Worm (Caenorhabditis elegans) whole organism, young adult: ENCODE measurements around the gene nlp-9.

Experiments
- B0019.2 ChIP-seq: fragments of 200-800 bp; sonication (Bioruptor generic); conservative IDR thresholded peaks from 2 replicates; pipeline ENCODE4 v1.3.6; 2022; ENCODE audit warnings: missing genetic modification reagents, missing genetic modification characterization, missing compliant biosample characterization
- B0336.3 ChIP-seq: fragments of 200-800 bp; sonication (Bioruptor generic); IDR thresholded peaks from 2 replicates; pipeline ENCODE4 v1.3.6; 2022; ENCODE audit warnings: missing genetic modification characterization, missing compliant biosample characterization
- C06A6.2 ChIP-seq: fragments of 200-800 bp; sonication (Bioruptor generic); conservative IDR thresholded peaks from 2 replicates; pipeline ENCODE4 v1.3.6; 2022; ENCODE audit warnings: missing genetic modification characterization, missing compliant biosample characterization
- F10E7.11 ChIP-seq: sonication (generic microtip); optimal IDR thresholded peaks from 2 replicates; lab custom pipeline; 2017; ENCODE audit warnings: mild to moderate bottlenecking, missing genetic modification characterization, moderate library complexity, missing compliant biosample characterization
- F37B4.10 ChIP-seq: fragments of 200-800 bp; sonication (Bioruptor generic); IDR thresholded peaks from 2 replicates; pipeline ENCODE4 v1.3.6; 2022; ENCODE audit warnings: missing genetic modification characterization, missing compliant biosample characterization
- F49E8.2 ChIP-seq: sonication (generic microtip); optimal IDR thresholded peaks from 3 replicates; lab custom pipeline; 2017; ENCODE audit warnings: missing genetic modification characterization, mild to moderate bottlenecking, missing compliant biosample characterization, antibody characterized with exemption, moderate library complexity; ENCODE audit not compliant: insufficient read depth
- F55B11.4 ChIP-seq: sonication (generic microtip); optimal IDR thresholded peaks from 2 replicates; lab custom pipeline; 2016; ENCODE audit warnings: missing compliant biosample characterization, missing genetic modification characterization, borderline replicate concordance; ENCODE audit not compliant: insufficient read depth
- K12H6.12 ChIP-seq: fragments of 200-800 bp; sonication (Bioruptor generic); optimal IDR thresholded peaks from 2 replicates; lab custom pipeline; 2018; ENCODE audit warnings: mild to moderate bottlenecking, missing genetic modification characterization, missing compliant biosample characterization
- Y53F4B.3 ChIP-seq: fragments of 200-800 bp; sonication (Bioruptor generic); IDR thresholded peaks from 2 replicates; pipeline ENCODE4 v1.3.6; 2022; ENCODE audit warnings: missing genetic modification reagents, missing genetic modification characterization, missing compliant biosample characterization
- Y53G8AR.9 ChIP-seq: fragments of 200-800 bp; sonication (Bioruptor generic); conservative IDR thresholded peaks from 2 replicates; pipeline ENCODE4 v1.3.6; 2022; ENCODE audit warnings: missing genetic modification reagents, missing genetic modification characterization, missing compliant biosample characterization
- Y56A3A.18 ChIP-seq: fragments of 200-800 bp; sonication (Bioruptor generic); IDR thresholded peaks from 2 replicates; pipeline ENCODE4 v1.3.6; 2022; ENCODE audit warnings: missing genetic modification reagents, missing genetic modification characterization, missing compliant biosample characterization
- akir-1 ChIP-seq: fragments of 200-800 bp; sonication (Bioruptor generic); optimal IDR thresholded peaks from 2 replicates; lab custom pipeline; 2018; ENCODE audit warnings: mild to moderate bottlenecking, missing genetic modification characterization, moderate library complexity, missing compliant biosample characterization
- attf-3 ChIP-seq: fragments of 200-800 bp; sonication (Bioruptor generic); conservative IDR thresholded peaks from 2 replicates; pipeline ENCODE4 v1.3.6; 2022; ENCODE audit warnings: missing genetic modification reagents, missing genetic modification characterization, missing compliant biosample characterization
- bed-2 ChIP-seq: fragments of 200-800 bp; sonication (Bioruptor generic); IDR thresholded peaks from 2 replicates; pipeline ENCODE4 v1.3.6; 2022; ENCODE audit warnings: missing genetic modification reagents, missing genetic modification characterization, missing compliant biosample characterization
- cebp-1 ChIP-seq, 2 experiments: fragments of 200-800 bp in 1 of 2; sonication (Bioruptor generic) in 1 of 2; sonication (generic microtip) in 1 of 2; IDR thresholded peaks in 1 of 2; optimal IDR thresholded peaks in 1 of 2; 2 replicates each; pipeline versions ENCODE4 v1.3.6 to Lab custom; 2017 to 2022; ENCODE audit warnings: missing compliant biosample characterization in 2 of 2, missing genetic modification characterization in 2 of 2, mild to moderate bottlenecking in 1 of 2, missing genetic modification reagents in 1 of 2, moderate library complexity in 1 of 2
- cebp-2 ChIP-seq: fragments of 200-800 bp; sonication (Bioruptor generic); IDR thresholded peaks from 2 replicates; pipeline ENCODE4 v1.3.6; 2022; ENCODE audit warnings: missing genetic modification characterization, missing compliant biosample characterization
- ceh-27 ChIP-seq: fragments of 200-800 bp; sonication (Bioruptor generic); optimal IDR thresholded peaks from 2 replicates; lab custom pipeline; 2018; ENCODE audit warnings: mild to moderate bottlenecking, missing genetic modification characterization, moderate library complexity, missing compliant biosample characterization
- ceh-40 ChIP-seq: fragments of 200-800 bp; sonication (Bioruptor generic); IDR thresholded peaks from 2 replicates; pipeline ENCODE4 v1.3.6; 2022; ENCODE audit warnings: missing genetic modification characterization, missing compliant biosample characterization
- ceh-91 ChIP-seq: fragments of 200-800 bp; sonication (Bioruptor generic); IDR thresholded peaks from 2 replicates; pipeline ENCODE4 v1.3.6; 2022; ENCODE audit warnings: missing genetic modification reagents, missing genetic modification characterization, missing compliant biosample characterization
- ets-4 ChIP-seq: fragments of 200-800 bp; sonication (Bioruptor generic); optimal IDR thresholded peaks from 2 replicates; lab custom pipeline; 2018; ENCODE audit warnings: mild to moderate bottlenecking, missing genetic modification characterization, missing compliant biosample characterization
- hmg-1.2 ChIP-seq: fragments of 200-800 bp; sonication (Bioruptor generic); IDR thresholded peaks from 2 replicates; pipeline ENCODE4 v1.3.6; 2022; ENCODE audit warnings: missing genetic modification reagents, missing genetic modification characterization, missing compliant biosample characterization
- hsf-1 ChIP-seq: fragments of 200-800 bp; sonication (Bioruptor generic); IDR thresholded peaks from 2 replicates; pipeline ENCODE4 v1.3.6; 2022; ENCODE audit warnings: missing genetic modification reagents, missing genetic modification characterization, missing compliant biosample characterization
- let-526 ChIP-seq: fragments of 200-800 bp; sonication (Bioruptor generic); IDR thresholded peaks from 2 replicates; pipeline ENCODE4 v1.3.6; 2022; ENCODE audit warnings: missing genetic modification reagents, missing genetic modification characterization, missing compliant biosample characterization
- let-607 ChIP-seq, 2 experiments: fragments of 200-800 bp in 1 of 2; sonication (Bioruptor generic) in 1 of 2; sonication (generic microtip) in 1 of 2; optimal IDR thresholded peaks; 2 replicates each; lab custom pipeline; 2016 to 2018; ENCODE audit warnings: mild to moderate bottlenecking in 2 of 2, missing compliant biosample characterization in 2 of 2, missing genetic modification characterization in 2 of 2, moderate library complexity in 2 of 2, missing genotype in 1 of 2
- lin-54 ChIP-seq: fragments of 200-800 bp; sonication (Bioruptor generic); optimal IDR thresholded peaks from 2 replicates; lab custom pipeline; 2018; ENCODE audit warnings: mild to moderate bottlenecking, missing genetic modification characterization, missing compliant biosample characterization
- lsl-1 ChIP-seq: fragments of 200-800 bp; sonication (Bioruptor generic); optimal IDR thresholded peaks from 2 replicates; lab custom pipeline; 2018; ENCODE audit warnings: mild to moderate bottlenecking, missing genetic modification characterization, moderate library complexity, missing compliant biosample characterization
- madf-10 ChIP-seq: sonication (generic microtip); optimal IDR thresholded peaks from 2 replicates; lab custom pipeline; 2016; ENCODE audit warnings: mild to moderate bottlenecking, missing genetic modification characterization, missing compliant biosample characterization
- nfya-1 ChIP-seq: sonication (generic microtip); optimal IDR thresholded peaks from 2 replicates; lab custom pipeline; 2017; ENCODE audit warnings: antibody characterized with exemption, missing compliant biosample characterization, missing genetic modification characterization, borderline replicate concordance; ENCODE audit not compliant: insufficient read depth
- nfyb-1 ChIP-seq: fragments of 200-800 bp; sonication (Bioruptor generic); IDR thresholded peaks from 2 replicates; pipeline ENCODE4 v1.3.6; 2022; ENCODE audit warnings: missing genetic modification reagents, missing genetic modification characterization, missing compliant biosample characterization
- nhr-179 ChIP-seq: sonication (generic microtip); optimal IDR thresholded peaks from 2 replicates; lab custom pipeline; 2016; ENCODE audit warnings: mild to moderate bottlenecking, missing genetic modification characterization, missing compliant biosample characterization
- nhr-80 ChIP-seq: sonication (generic microtip); optimal IDR thresholded peaks from 2 replicates; lab custom pipeline; 2016; ENCODE audit warnings: missing genetic modification characterization, missing compliant biosample characterization
- snpc-1.3 ChIP-seq: sonication (generic microtip); optimal IDR thresholded peaks from 2 replicates; lab custom pipeline; 2017; ENCODE audit warnings: missing genetic modification characterization, mild to moderate bottlenecking, missing compliant biosample characterization, antibody characterized with exemption, moderate library complexity, missing genotype, missing genetic modification reagents; ENCODE audit not compliant: insufficient read depth
- somi-1 ChIP-seq: fragments of 200-800 bp; sonication (Bioruptor generic); optimal IDR thresholded peaks from 2 replicates; lab custom pipeline; 2018; ENCODE audit warnings: mild to moderate bottlenecking, missing genetic modification characterization, missing compliant biosample characterization
- sptf-2 ChIP-seq: fragments of 200-800 bp; sonication (Bioruptor generic); optimal IDR thresholded peaks from 2 replicates; lab custom pipeline; 2018; ENCODE audit warnings: mild to moderate bottlenecking, missing genetic modification characterization, missing compliant biosample characterization
- tbp1 ChIP-seq: fragments of 200-800 bp; sonication (Bioruptor generic); optimal IDR thresholded peaks from 2 replicates; lab custom pipeline; 2018; ENCODE audit warnings: mild to moderate bottlenecking, missing genetic modification characterization, missing compliant biosample characterization
- tbx-9 ChIP-seq: sonication (generic microtip); optimal IDR thresholded peaks from 2 replicates; lab custom pipeline; 2016; ENCODE audit warnings: borderline replicate concordance, missing genetic modification characterization, inconsistent platforms, missing compliant biosample characterization
- unc-130 ChIP-seq: sonication (generic microtip); optimal IDR thresholded peaks from 2 replicates; lab custom pipeline; 2016; ENCODE audit warnings: missing genetic modification reagents, missing genetic modification characterization, missing compliant biosample characterization
- zfh-2 ChIP-seq: fragments of 200-800 bp; sonication (Bioruptor generic); conservative IDR thresholded peaks from 2 replicates; pipeline ENCODE4 v1.3.6; 2022; ENCODE audit warnings: missing genetic modification reagents, missing genetic modification characterization, missing compliant biosample characterization
- zim-3 ChIP-seq: sonication (generic microtip); optimal IDR thresholded peaks from 2 replicates; lab custom pipeline; 2017; ENCODE audit warnings: mild to moderate bottlenecking, missing genetic modification characterization, moderate library complexity, missing compliant biosample characterization
- ztf-18 ChIP-seq: sonication (generic microtip); optimal IDR thresholded peaks from 2 replicates; lab custom pipeline; 2016; ENCODE audit warnings: missing genotype, mild to moderate bottlenecking, missing genetic modification characterization, missing compliant biosample characterization
- ztf-6 ChIP-seq: fragments of 200-800 bp; sonication (Bioruptor generic); IDR thresholded peaks from 2 replicates; pipeline ENCODE4 v1.3.6; 2022; ENCODE audit warnings: missing genetic modification reagents, missing genetic modification characterization, missing compliant biosample characterization

nlp-9 gene

ce11 chrV:4236118-4236517, 16.7 kb downstream of the nlp-9 start, which contains the start of gene nlp-13:
Gene nlp-13 (plus strand): TSS chrV:4236418.
- TF ChIP-seq sptf-2 (GFP tag; lab: Kevin White, UChicago) (no peak), K12H6.12 (no peak), ceh-27 (no peak), nfyb-1 (GFP tag; lab: Robert Waterston, UW) (no peak), cebp-2 (GFP tag; lab: Robert Waterston, UW) (no peak), C06A6.2 (GFP tag; lab: Robert Waterston, UW) (no peak), nfya-1 (no peak), unc-130 (no peak), nhr-179 (no peak), Y53F4B.3 (GFP tag; lab: Robert Waterston, UW) (no peak), attf-3 (GFP tag; lab: Robert Waterston, UW) (no peak)
- TF ChIP-seq, all 124 proteins: peak for 0

DNA sequence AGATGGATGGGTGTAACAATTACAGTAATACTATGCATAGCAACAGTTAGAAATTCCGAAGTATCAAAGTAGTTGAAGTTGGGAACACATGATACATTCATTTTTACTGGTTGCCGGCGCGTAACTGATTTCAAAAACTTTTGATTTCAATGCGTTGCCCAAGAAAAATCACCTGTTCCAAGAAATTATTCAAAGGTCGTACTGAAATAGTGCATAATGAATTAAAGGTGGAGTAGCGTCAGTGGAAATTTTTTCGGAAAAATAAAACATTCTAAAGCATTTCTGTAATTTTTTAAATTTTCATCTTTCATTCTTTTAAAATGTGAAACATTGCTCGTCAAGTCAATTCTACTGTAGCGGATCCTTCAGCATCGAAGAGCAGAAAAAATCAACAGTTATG, 20.9 kb downstream of the nlp-9 start, which contains the start of gene srh-204:
TSS of gene srh-204 (minus strand) at position 101 of the 400 bp plus-strand sequence.
- no peak for TF ChIP-seq akir-1 (GFP tag; lab: Kevin White, UChicago)

DNA sequence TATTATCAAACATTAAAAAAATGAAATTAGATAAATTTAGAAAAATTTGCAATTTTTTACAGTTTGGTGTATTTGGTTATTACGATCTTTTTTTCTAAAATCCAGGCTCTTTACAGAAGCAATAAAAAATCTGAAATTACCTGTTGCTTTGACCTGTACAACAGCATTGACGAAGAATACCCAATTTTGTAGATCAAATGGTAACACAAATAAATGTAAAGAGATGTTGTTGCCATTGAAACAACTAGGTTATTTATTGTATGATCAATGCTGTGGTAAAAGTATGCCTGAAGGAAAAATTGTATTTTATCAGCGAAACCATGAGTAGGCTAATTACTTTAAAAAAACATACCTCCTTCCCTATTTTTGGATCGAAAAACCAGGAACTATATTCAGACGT, 22.1 kb downstream of the nlp-9 start:
- TF ChIP-seq ceh-40 (GFP tag; lab: Robert Waterston, UW): no peak
- no peak for TF ChIP-seq let-607 (tag; optimal IDR thresholded peaks at IDR 0.05; lab: Kevin White, UChicago)
- TF ChIP-seq ets-4 (GFP tag; lab: Kevin White, UChicago): no peak
- TF ChIP-seq ztf-6 (GFP tag; lab: Robert Waterston, UW): no peak
- no peak for TF ChIP-seq lin-54
- no peak for TF ChIP-seq F37B4.10 (GFP tag; lab: Robert Waterston, UW)
- TF ChIP-seq B0336.3: no peak
- TF ChIP-seq madf-10 (tag; lab: Kevin White, UChicago): no peak
- no peak for TF ChIP-seq somi-1 (GFP tag; lab: Kevin White, UChicago)
- TF ChIP-seq zfh-2: no peak
- TF ChIP-seq F10E7.11 (tag; lab: Kevin White, UChicago): no peak
- no peak for TF ChIP-seq Y56A3A.18 (GFP tag; lab: Robert Waterston, UW)
- no peak for TF ChIP-seq ztf-18
- TF ChIP-seq F55B11.4 (tag; lab: Kevin White, UChicago): no peak
- no peak for TF ChIP-seq zim-3 (tag; lab: Kevin White, UChicago)
- TF ChIP-seq tbp1 (GFP tag; lab: Kevin White, UChicago): no peak
- no peak for TF ChIP-seq F49E8.2
- TF ChIP-seq Y53G8AR.9: no peak
- no peak for TF ChIP-seq cebp-1 (GFP tag; IDR thresholded peaks at IDR 0.05; lab: Robert Waterston, UW)
- TF ChIP-seq cebp-1 (tag; optimal IDR thresholded peaks at IDR 0.05; lab: Kevin White, UChicago): no peak

DNA sequence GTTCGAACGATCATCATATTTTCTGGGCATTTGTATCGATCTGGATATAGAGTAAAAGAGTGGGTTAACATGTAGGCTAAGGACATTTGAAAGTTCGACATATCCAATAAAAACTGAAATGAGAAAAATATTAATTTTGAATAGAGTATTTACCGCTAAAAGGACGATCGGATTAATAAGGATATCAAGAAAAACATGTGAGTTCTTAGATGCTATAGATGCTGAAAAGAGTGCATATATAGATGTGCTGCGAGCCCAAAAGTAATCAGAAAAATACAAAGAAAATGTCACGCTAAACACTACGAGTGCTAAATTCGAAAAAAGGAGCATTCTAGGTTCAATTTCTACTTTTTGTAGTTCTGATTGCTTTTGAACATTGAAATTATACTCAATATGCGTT, 23.0 kb downstream of the nlp-9 start, which contains the start of gene srt-12:
TSS of gene srt-12 (minus strand) at position 101 of the 400 bp plus-strand sequence.
- TF ChIP-seq ets-4 (GFP tag; lab: Kevin White, UChicago): no peak
- no peak for TF ChIP-seq bed-2 (GFP tag; lab: Robert Waterston, UW)
- TF ChIP-seq hmg-1.2: no peak
- TF ChIP-seq tbx-9 (tag; lab: Kevin White, UChicago): no peak
- no peak for TF ChIP-seq B0019.2 (GFP tag; lab: Robert Waterston, UW)
- no peak for TF ChIP-seq lsl-1 (GFP tag; lab: Kevin White, UChicago)
- TF ChIP-seq nhr-80: no peak
- no peak for TF ChIP-seq ceh-91
- no peak for TF ChIP-seq hsf-1 (GFP tag; lab: Robert Waterston, UW)
- no peak for TF ChIP-seq let-526 (GFP tag; lab: Robert Waterston, UW)
- no peak for TF ChIP-seq F55B11.4 (tag; lab: Kevin White, UChicago)
- TF ChIP-seq snpc-1.3 (tag; lab: Kevin White, UChicago): no peak
